Fruit fly (Drosophila melanogaster) whole organism, prepupa: ENCODE data around the gene Spn88Eb.

Source experiments
- CG32006 ChIP-seq: fragments of 200-800 bp; sonication (Bioruptor generic); optimal IDR thresholded peaks from 3 replicates; lab custom pipeline; 2017; ENCODE audit warnings: missing biosample characterization, mild to moderate bottlenecking, missing genetic modification characterization
- Eip93F ChIP-seq: fragments of 200-800 bp; sonication (Bioruptor generic); optimal IDR thresholded peaks from 2 replicates; lab custom pipeline; 2016; ENCODE audit warnings: missing biosample characterization, mild to moderate bottlenecking, missing genetic modification characterization
- Hr38 ChIP-seq: sonication (Bioruptor generic); optimal IDR thresholded peaks from 2 replicates; lab custom pipeline; 2016; ENCODE audit warnings: missing biosample characterization, missing genetic modification characterization
- esn ChIP-seq: fragments of 200-800 bp; sonication (Bioruptor generic); optimal IDR thresholded peaks from 2 replicates; lab custom pipeline; 2016; ENCODE audit warnings: missing biosample characterization, mild to moderate bottlenecking, missing genetic modification characterization, moderate library complexity

DNA sequence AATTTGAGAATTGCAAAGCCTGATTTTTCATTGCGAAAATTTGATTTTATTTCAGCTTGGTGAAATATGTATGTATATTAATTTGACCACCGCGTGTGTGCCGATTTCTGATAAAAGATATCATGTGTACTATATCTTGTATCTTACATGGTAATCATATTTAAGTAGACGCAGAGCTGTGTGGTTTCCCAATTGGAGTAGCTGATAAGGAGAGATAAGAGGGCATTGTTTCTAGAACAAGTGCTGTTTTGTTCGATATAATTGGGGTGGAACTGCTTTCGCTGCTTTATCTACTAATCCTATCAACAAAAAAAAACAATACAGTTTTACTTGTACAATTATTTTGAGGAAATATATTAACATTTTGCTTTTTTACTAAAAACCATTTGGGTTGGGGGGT lies 38.0 kb upstream of the Spn88Eb start:
- TF ChIP-seq Eip93F (GFP tag; lab: Kevin White, UChicago) = no peak
- TF ChIP-seq esn = peak; percentile 2
- TF ChIP-seq Hr38 = no peak
- no peak for TF ChIP-seq CG32006 (GFP tag; lab: Kevin White, UChicago)
